Worm (Caenorhabditis elegans) whole organism, midembryonic: ENCODE results near the gene C32D5.12.

Experiments
- T22C8.4 ChIP-seq: fragments of 200-800 bp; sonication (Bioruptor generic); IDR thresholded peaks from 2 replicates; pipeline ENCODE4 v1.3.6; 2022; ENCODE audit warnings: missing genetic modification characterization, missing compliant biosample characterization
- cog-1 ChIP-seq: sonication (generic microtip); optimal IDR thresholded peaks from 2 replicates; lab custom pipeline; 2016; ENCODE audit warnings: missing genetic modification characterization, missing compliant biosample characterization
- flt-1 ChIP-seq: fragments of 200-800 bp; sonication (Bioruptor generic); IDR thresholded peaks from 2 replicates; pipeline ENCODE4 v1.3.6; 2022; ENCODE audit warnings: missing genetic modification characterization, missing compliant biosample characterization
- klf-2 ChIP-seq: fragments of 200-800 bp; sonication (Bioruptor generic); conservative IDR thresholded peaks from 2 replicates; pipeline ENCODE4 v1.3.6; 2022; ENCODE audit warnings: missing genetic modification reagents, missing genetic modification characterization, missing compliant biosample characterization
- med-1 ChIP-seq: sonication (generic microtip); optimal IDR thresholded peaks from 2 replicates; lab custom pipeline; 2017; ENCODE audit warnings: missing genetic modification characterization, mild to moderate bottlenecking, missing compliant biosample characterization, antibody characterized with exemption, missing genetic modification reagents; ENCODE audit not compliant: insufficient read depth
- ref-1 ChIP-seq: fragments of 200-800 bp; sonication (Bioruptor generic); conservative IDR thresholded peaks from 2 replicates; pipeline ENCODE4 v1.3.6; 2022; ENCODE audit warnings: missing genetic modification reagents, missing genetic modification characterization, missing compliant biosample characterization
- tab-1 ChIP-seq: fragments of 200-800 bp; sonication (Bioruptor generic); IDR thresholded peaks from 2 replicates; pipeline ENCODE4 v1.3.6; 2022; ENCODE audit warnings: missing genetic modification characterization, missing compliant biosample characterization
- ztf-23 ChIP-seq: fragments of 200-800 bp; sonication (Bioruptor generic); IDR thresholded peaks from 2 replicates; pipeline ENCODE4 v1.3.6; 2022; ENCODE audit warnings: missing genetic modification reagents, missing genetic modification characterization, missing compliant biosample characterization
- ztf-29 ChIP-seq: fragments of 200-800 bp; sonication (Bioruptor generic); IDR thresholded peaks from 2 replicates; pipeline ENCODE4 v1.3.6; 2022; ENCODE audit warnings: missing genetic modification reagents, missing genetic modification characterization, missing compliant biosample characterization

Gene C32D5.12

ce11 chrII:6379038-6379563 lies 20.3 kb upstream of the C32D5.12 start:
- TF ChIP-seq ref-1 (no peak), flt-1 (no peak), cog-1 (tag; lab: Kevin White, UChicago) (no peak), ztf-23 (GFP tag; lab: Robert Waterston, UW) (no peak), T22C8.4 (no peak), klf-2 (GFP tag; lab: Robert Waterston, UW) (no peak), med-1 (GFP tag; lab: Kevin White, UChicago) (no peak), tab-1 (GFP tag; lab: Robert Waterston, UW) (no peak), ztf-29 (GFP tag; lab: Robert Waterston, UW) (no peak)

ce11 chrII:6377381-6377948 lies 18.7 kb upstream of the C32D5.12 start:
- TF ChIP-seq ref-1 (no peak), tab-1 (GFP tag; lab: Robert Waterston, UW) (no peak), klf-2 (GFP tag; lab: Robert Waterston, UW) (no peak), ztf-29 (GFP tag; lab: Robert Waterston, UW) (no peak), ztf-23 (GFP tag; lab: Robert Waterston, UW) (no peak), T22C8.4 (no peak), med-1 (GFP tag; lab: Kevin White, UChicago) (no peak), cog-1 (tag; lab: Kevin White, UChicago) (no peak), flt-1 (no peak)

ce11 chrII:6376693-6377092 lies 17.9 kb upstream of the C32D5.12 start:
- TF ChIP-seq klf-2 (GFP tag; lab: Robert Waterston, UW): no peak
- no peak for TF ChIP-seq flt-1
- TF ChIP-seq med-1 (GFP tag; lab: Kevin White, UChicago): no peak
- TF ChIP-seq T22C8.4: no peak

DNA sequence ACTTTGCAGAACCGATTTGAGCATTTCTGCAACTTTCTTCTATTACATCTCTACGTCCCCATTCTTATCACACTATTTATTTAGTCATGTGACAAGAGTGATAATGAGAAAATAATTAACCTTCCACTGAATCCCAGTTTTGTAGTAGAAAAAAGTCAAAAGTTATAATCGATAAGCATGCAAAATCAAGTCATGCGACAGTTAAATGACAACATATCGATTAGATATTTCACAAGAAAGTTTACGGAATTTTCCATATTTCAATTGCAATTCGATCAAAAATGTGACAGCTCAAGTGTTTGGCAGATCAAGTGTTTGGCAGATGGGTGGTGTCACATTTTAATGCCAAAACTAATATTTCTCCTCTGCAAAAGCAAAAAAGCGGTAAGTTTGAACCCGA lies 15.8 kb upstream of the C32D5.12 start:
- TF ChIP-seq T22C8.4: no peak
- TF ChIP-seq klf-2 (GFP tag; lab: Robert Waterston, UW): no peak
- no peak for TF ChIP-seq tab-1 (GFP tag; lab: Robert Waterston, UW)
- TF ChIP-seq ztf-23 (GFP tag; lab: Robert Waterston, UW): no peak
- no peak for TF ChIP-seq ref-1
- TF ChIP-seq flt-1: no peak
- no peak for TF ChIP-seq med-1 (GFP tag; lab: Kevin White, UChicago)
- no peak for TF ChIP-seq cog-1 (tag; lab: Kevin White, UChicago)
- no peak for TF ChIP-seq ztf-29 (GFP tag; lab: Robert Waterston, UW)

DNA sequence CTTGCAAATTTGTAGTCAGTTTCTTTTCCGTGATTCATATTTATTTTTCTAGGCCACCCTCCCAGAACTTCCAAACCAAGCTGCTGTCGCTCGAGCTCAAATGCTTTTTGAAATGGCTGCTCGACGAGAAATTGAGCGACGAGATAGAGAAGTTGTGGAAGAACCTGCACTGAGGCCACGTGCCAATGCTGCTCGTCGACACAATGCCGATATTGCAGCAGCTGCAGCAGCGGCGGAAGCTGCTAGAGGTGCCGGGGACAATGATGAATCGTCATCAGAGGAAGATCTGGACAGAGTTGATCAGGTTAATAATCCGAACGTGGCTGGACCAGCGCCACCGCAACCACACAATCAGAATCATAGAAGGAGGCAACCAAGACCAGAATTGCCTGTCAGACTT lies 14.6 kb upstream of the C32D5.12 start:
- TF ChIP-seq klf-2 (GFP tag; lab: Robert Waterston, UW) (no peak), med-1 (GFP tag; lab: Kevin White, UChicago) (no peak), T22C8.4 (no peak), ref-1 (no peak), cog-1 (tag; lab: Kevin White, UChicago) (no peak), ztf-23 (GFP tag; lab: Robert Waterston, UW) (no peak), ztf-29 (GFP tag; lab: Robert Waterston, UW) (no peak), tab-1 (GFP tag; lab: Robert Waterston, UW) (no peak), flt-1 (no peak)

DNA sequence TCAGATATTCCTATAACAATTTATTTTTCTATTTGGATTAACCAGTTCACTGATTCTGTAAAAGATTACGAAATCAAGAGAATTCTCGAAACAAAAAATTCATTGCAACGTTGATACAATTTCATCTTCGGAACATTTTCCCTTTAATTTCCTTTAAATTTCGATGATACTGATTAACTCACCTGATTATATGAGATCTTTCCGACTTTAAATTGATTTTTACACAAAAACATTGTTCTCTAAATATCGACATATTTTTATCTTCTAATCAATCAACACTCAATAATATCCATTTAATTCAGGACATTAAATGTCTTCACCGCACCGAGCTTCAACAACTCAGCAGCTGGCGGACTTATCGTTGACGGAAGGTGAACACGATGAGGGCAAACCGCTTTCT lies 12.2 kb upstream of the C32D5.12 start, which contains the start of gene lin-23:
TSS of gene lin-23 (plus strand) at position 301 of the 400 bp plus-strand sequence.
- no peak for TF ChIP-seq T22C8.4
- no peak for TF ChIP-seq ref-1
- no peak for TF ChIP-seq ztf-23 (GFP tag; lab: Robert Waterston, UW)
- no peak for TF ChIP-seq med-1 (GFP tag; lab: Kevin White, UChicago)
- no peak for TF ChIP-seq klf-2 (GFP tag; lab: Robert Waterston, UW)
- no peak for TF ChIP-seq flt-1
- TF ChIP-seq cog-1 (tag; lab: Kevin White, UChicago): no peak
- no peak for TF ChIP-seq ztf-29 (GFP tag; lab: Robert Waterston, UW)
- no peak for TF ChIP-seq tab-1 (GFP tag; lab: Robert Waterston, UW)

ce11 chrII:6370110-6370509 lies 11.3 kb upstream of the C32D5.12 start:
- TF ChIP-seq ztf-23 (GFP tag; lab: Robert Waterston, UW) (no peak), T22C8.4 (peak; percentile 59), cog-1 (tag; lab: Kevin White, UChicago) (peak; percentile 57)

DNA sequence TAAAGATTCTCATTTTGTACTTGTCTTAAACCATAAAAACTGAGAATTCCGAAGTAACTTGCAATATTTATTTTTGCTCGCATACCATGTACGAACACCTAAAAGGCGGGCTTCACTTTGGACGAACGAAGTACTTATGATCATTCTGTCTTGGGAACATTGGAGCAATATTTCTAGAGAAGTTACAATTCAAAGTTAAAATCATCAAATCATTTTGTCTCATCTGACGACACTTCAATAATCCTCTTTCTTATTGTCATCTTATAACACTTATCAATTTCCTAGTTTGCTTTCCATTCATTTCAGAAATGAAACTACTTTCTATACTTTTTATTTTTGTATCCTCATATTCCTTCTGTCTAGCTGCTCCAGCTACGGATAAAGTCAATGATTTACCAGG lies 7.9 kb upstream of the C32D5.12 start, which contains the start of gene ctsa-4.1:
TSS of gene ctsa-4.1 (plus strand) at position 301 of the 400 bp plus-strand sequence.
- TF ChIP-seq cog-1 (tag; lab: Kevin White, UChicago) (no peak), flt-1 (no peak), ztf-29 (GFP tag; lab: Robert Waterston, UW) (no peak), klf-2 (GFP tag; lab: Robert Waterston, UW) (no peak), tab-1 (GFP tag; lab: Robert Waterston, UW) (no peak), ztf-23 (GFP tag; lab: Robert Waterston, UW) (no peak), med-1 (GFP tag; lab: Kevin White, UChicago) (no peak), T22C8.4 (no peak), ref-1 (no peak)

DNA sequence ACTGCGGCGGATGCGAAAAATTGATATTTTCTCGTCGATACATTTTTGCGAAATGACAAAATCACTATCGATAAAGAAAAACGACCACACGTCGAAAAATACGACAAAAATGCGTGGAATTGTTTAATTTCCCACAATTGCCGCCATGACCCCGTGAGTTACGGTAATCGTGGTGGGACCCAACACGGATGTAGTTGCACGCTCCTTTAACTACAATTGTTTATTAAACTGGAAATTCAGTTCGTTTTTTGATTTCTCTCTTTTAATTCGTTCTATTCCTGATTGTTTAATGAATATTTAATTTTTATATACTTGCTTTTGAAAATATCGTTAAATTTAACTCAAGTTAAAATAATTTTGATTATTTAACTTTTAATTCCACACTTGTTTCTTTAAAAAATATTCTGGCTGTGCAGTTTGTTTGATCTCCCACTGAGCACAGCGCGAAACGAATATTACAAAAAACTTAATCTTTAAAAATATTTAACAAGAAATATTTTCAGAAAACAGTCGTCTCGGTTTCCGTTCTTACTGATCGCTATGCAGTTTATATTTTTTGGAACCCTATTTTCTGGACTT lies 6.5 kb upstream of the C32D5.12 start, which contains the start of the genes ani-2 and clec-88:
TSS of gene ani-2 (minus strand) at position 131 of the 579 bp plus-strand sequence.
TSS of gene clec-88 (plus strand) at position 486 of the 579 bp plus-strand sequence.
- no peak for TF ChIP-seq cog-1 (tag; lab: Kevin White, UChicago)
- TF ChIP-seq med-1 (GFP tag; lab: Kevin White, UChicago): no peak
- no peak for TF ChIP-seq T22C8.4
- no peak for TF ChIP-seq klf-2 (GFP tag; lab: Robert Waterston, UW)
- TF ChIP-seq ref-1: no peak
- TF ChIP-seq flt-1: no peak
- TF ChIP-seq ztf-29 (GFP tag; lab: Robert Waterston, UW): no peak
- no peak for TF ChIP-seq ztf-23 (GFP tag; lab: Robert Waterston, UW)
- no peak for TF ChIP-seq tab-1 (GFP tag; lab: Robert Waterston, UW)
